Worm (Caenorhabditis elegans): Measurements from ENCODE around the gene hyl-2.

Gene hyl-2

DNA sequence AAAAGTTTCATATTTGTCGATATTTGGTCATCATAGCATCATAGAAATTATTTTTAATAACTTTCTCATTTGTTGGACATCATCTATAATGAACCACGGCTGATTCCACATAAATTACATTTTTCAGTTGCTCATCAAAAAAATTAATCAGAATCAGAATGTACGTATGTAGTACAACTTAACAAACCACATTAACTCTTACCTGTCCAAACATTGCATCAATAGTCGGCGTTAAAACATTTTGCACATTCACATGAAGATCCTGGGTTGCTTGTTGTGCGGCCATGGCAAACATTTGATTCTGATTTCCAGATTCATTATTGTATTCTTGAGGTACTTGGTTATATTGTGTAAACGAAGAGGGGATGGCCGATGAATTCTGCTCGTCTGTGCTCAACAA, 41.0 kb downstream of the hyl-2 start:
- TF ChIP-seq ceh-32 (tag; optimal IDR thresholded peaks at IDR 0.05; ENCODE audit: poor library complexity) (no peak), nhr-48 (tag; optimal IDR thresholded peaks at IDR 0.05) (no peak), jun-1 (tag; optimal IDR thresholded peaks at IDR 0.05) (no peak), unc-130 (GFP tag; optimal IDR thresholded peaks at IDR 0.05) (no peak), dmd-6 (GFP tag; IDR thresholded peaks at IDR 0.05) (no peak), zag-1 (tag; optimal IDR thresholded peaks at IDR 0.05) (no peak), unc-62 (GFP tag; optimal IDR thresholded peaks at IDR 0.05 in 1 of 2) (peak in 1 of 2 experiments; percentile 44), unc-62 (tag; optimal IDR thresholded peaks at IDR 0.05) (no peak), madf-9 (GFP tag; conservative IDR thresholded peaks at IDR 0.05) (no peak), nhr-41 (GFP tag; IDR thresholded peaks at IDR 0.05) (no peak), F44E2.7 (GFP tag; IDR thresholded peaks at IDR 0.05) (no peak), hlh-11 (tag; optimal IDR thresholded peaks at IDR 0.05) (no peak), aha-1 (tag) (peak; percentile 38), zip-11 (GFP tag; IDR thresholded peaks at IDR 0.05) (no peak), nhr-237 (tag; optimal IDR thresholded peaks at IDR 0.05) (no peak), nhr-10 (tag; optimal IDR thresholded peaks at IDR 0.05) (no peak), ceh-20 (GFP tag; IDR thresholded peaks at IDR 0.05) (no peak), gei-8 (GFP tag; optimal IDR thresholded peaks at IDR 0.05) (no peak)

DNA sequence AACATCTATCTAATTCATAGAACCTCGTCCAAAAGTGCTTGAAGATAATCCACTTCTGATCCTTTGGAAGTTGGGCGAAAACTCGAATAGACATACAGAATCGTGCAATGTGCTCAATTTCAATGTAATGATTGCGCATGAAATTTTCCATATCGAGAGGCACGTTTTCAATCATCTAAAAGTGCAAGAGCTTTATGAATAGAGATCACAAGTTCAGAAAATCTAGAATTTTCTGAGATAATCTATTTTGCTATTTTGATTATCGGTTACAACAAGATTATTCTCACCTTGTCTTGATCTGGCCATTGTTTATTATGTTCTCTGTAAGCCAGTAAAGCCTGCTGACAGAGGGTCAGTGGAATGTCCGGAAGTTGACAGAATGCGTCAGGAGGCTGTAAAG, 41.7 kb downstream of the hyl-2 start:
- no peak for TF ChIP-seq ceh-32 (tag; optimal IDR thresholded peaks at IDR 0.05; ENCODE audit: poor library complexity)
- no peak for TF ChIP-seq snpc-4 (tag; optimal IDR thresholded peaks at IDR 0.05)
- no peak for TF ChIP-seq mxl-2 (GFP tag; conservative IDR thresholded peaks at IDR 0.05)
- TF ChIP-seq nhr-77 (tag; optimal IDR thresholded peaks at IDR 0.05), result no peak
- TF ChIP-seq mdt-29 (GFP tag; IDR thresholded peaks at IDR 0.05), result no peak
- no peak for TF ChIP-seq mes-2 (tag; optimal IDR thresholded peaks at IDR 0.05; ENCODE audit: poor library complexity, severe bottlenecking)
- no peak for TF ChIP-seq aly-2 (tag; optimal IDR thresholded peaks at IDR 0.05)
- no peak for TF ChIP-seq set-16 (GFP tag; IDR thresholded peaks at IDR 0.05)

DNA sequence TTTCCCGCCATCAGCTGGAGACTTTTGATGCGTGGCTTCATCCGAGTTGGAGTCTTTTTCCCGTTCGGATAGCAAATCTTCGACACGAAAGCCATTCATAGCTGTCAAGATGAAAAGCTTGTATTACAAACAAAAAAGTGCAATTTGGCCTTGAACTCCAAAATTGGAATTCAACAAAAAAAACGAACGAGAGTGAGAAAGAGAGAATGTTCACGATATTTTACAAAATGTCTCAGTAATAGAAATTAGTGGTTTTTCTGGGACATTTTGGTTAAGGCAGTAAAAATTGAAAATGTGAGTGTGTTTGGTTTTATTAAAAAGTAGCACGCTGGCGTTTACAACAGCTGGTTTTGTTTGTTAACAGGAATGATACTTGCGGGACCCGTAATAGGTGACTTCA, 45.2 kb downstream of the hyl-2 start, which contains the start of gene ceh-1:
Gene ceh-1, minus strand, starts transcription at position 101 of the 400 bp plus-strand sequence.
- no peak for TF ChIP-seq egl-27 (tag; optimal IDR thresholded peaks at IDR 0.05)
- no peak for TF ChIP-seq mdl-1 (tag; optimal IDR thresholded peaks at IDR 0.05)
- TF ChIP-seq lir-3 (tag; optimal IDR thresholded peaks at IDR 0.05), result no peak
- TF ChIP-seq Y75B8A.6 (GFP tag; IDR thresholded peaks at IDR 0.05), result no peak
- no peak for TF ChIP-seq zip-2 (tag; optimal IDR thresholded peaks at IDR 0.05)
- no peak for TF ChIP-seq ceh-32 (tag; optimal IDR thresholded peaks at IDR 0.05; ENCODE audit: poor library complexity)
- TF ChIP-seq nhr-11 (tag; optimal IDR thresholded peaks at IDR 0.05), result no peak

DNA sequence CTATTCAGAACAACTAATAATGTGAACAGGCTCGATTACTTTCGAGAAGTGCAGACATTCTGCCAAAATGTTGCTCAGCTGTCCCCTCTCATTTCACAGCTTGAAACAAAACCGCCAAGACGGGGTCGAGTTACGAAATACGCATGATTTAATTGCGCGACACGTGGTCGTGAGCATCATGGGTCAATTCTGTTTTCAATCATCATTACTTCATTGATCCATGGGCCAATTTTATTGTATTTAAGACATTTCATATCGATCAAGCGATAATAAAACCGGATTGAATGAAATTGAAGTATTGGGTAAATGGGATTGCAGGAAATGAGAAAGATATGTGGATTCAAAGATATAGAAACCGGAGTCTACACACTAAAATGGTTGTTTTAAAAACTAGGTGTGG, 46.3 kb downstream of the hyl-2 start:
- no peak for TF ChIP-seq ztf-7 (tag; optimal IDR thresholded peaks at IDR 0.05)
- TF ChIP-seq unc-62 (GFP tag; optimal IDR thresholded peaks at IDR 0.05 in 1 of 2), result no peak
- TF ChIP-seq unc-62 (tag; optimal IDR thresholded peaks at IDR 0.05), result no peak
- TF ChIP-seq dpl-1 (GFP tag; optimal IDR thresholded peaks at IDR 0.05), result no peak

DNA sequence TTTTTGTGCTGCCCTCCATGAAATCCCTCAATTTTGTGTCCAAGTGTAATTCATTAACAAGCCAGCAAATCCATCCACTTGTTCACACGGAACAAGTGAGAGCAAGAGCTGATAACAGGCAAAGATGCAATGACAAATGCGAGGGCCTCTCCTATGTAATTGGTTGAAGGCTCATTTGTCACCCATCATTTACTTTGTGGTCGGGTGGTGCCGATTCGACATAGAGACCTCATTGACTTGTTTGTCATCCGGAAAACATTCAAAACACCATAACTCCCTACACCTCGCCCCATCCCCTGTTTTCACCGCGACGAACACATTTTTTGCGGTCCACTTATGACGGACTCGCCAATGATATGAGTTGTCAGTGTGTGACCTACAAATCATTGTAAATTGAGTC, 47.8 kb downstream of the hyl-2 start:
- TF ChIP-seq nhr-102 (tag; optimal IDR thresholded peaks at IDR 0.05) (no peak), unc-62 (GFP tag; optimal IDR thresholded peaks at IDR 0.05 in 1 of 2) (peak in 1 of 2 experiments; percentile 85), unc-62 (tag; optimal IDR thresholded peaks at IDR 0.05) (no peak), ceh-44 (GFP tag; IDR thresholded peaks at IDR 0.05) (no peak)

Measured in whole organism, L4 larva.